Worm (Caenorhabditis elegans) whole organism, young adult: Measurements from ENCODE around the gene str-162.
"Not testable (repeated sequence)": the region's sequence is repeated elsewhere in the genome, so short reads cannot be mapped to it uniquely, and the experiment has no call there.

Experiments
- B0261.1 ChIP-seq: sonication (generic microtip); optimal IDR thresholded peaks from 2 replicates; lab custom pipeline; 2016; ENCODE audit warnings: mild to moderate bottlenecking, missing genetic modification characterization, moderate library complexity, missing compliant biosample characterization
- B0336.3 ChIP-seq: fragments of 200-800 bp; sonication (Bioruptor generic); IDR thresholded peaks from 2 replicates; pipeline ENCODE4 v1.3.6; 2022; ENCODE audit warnings: missing genetic modification characterization, missing compliant biosample characterization
- F22D6.2 ChIP-seq: sonication (generic microtip); optimal IDR thresholded peaks from 2 replicates; lab custom pipeline; 2016; ENCODE audit warnings: mild to moderate bottlenecking, missing genetic modification characterization, missing compliant biosample characterization
- F37B4.10 ChIP-seq: fragments of 200-800 bp; sonication (Bioruptor generic); IDR thresholded peaks from 2 replicates; pipeline ENCODE4 v1.3.6; 2022; ENCODE audit warnings: missing genetic modification characterization, missing compliant biosample characterization
- F57C9.4 ChIP-seq: sonication (generic microtip); optimal IDR thresholded peaks from 2 replicates; lab custom pipeline; 2017; ENCODE audit warnings: mild to moderate bottlenecking, missing genetic modification characterization, missing compliant biosample characterization
- K12H6.12 ChIP-seq: fragments of 200-800 bp; sonication (Bioruptor generic); optimal IDR thresholded peaks from 2 replicates; lab custom pipeline; 2018; ENCODE audit warnings: mild to moderate bottlenecking, missing genetic modification characterization, missing compliant biosample characterization
- T07F8.4 ChIP-seq: sonication (generic microtip); optimal IDR thresholded peaks from 2 replicates; lab custom pipeline; 2016; ENCODE audit warnings: mild to moderate bottlenecking, missing genetic modification characterization, moderate library complexity, missing compliant biosample characterization
- Y53F4B.3 ChIP-seq: fragments of 200-800 bp; sonication (Bioruptor generic); IDR thresholded peaks from 2 replicates; pipeline ENCODE4 v1.3.6; 2022; ENCODE audit warnings: missing genetic modification reagents, missing genetic modification characterization, missing compliant biosample characterization
- Y53G8AR.9 ChIP-seq: fragments of 200-800 bp; sonication (Bioruptor generic); conservative IDR thresholded peaks from 2 replicates; pipeline ENCODE4 v1.3.6; 2022; ENCODE audit warnings: missing genetic modification reagents, missing genetic modification characterization, missing compliant biosample characterization
- aptf-3 ChIP-seq: fragments of 200-800 bp; sonication (Bioruptor generic); IDR thresholded peaks from 2 replicates; pipeline ENCODE4 v1.3.6; 2022; ENCODE audit warnings: missing genetic modification characterization, missing compliant biosample characterization
- attf-3 ChIP-seq: fragments of 200-800 bp; sonication (Bioruptor generic); conservative IDR thresholded peaks from 2 replicates; pipeline ENCODE4 v1.3.6; 2022; ENCODE audit warnings: missing genetic modification reagents, missing genetic modification characterization, missing compliant biosample characterization
- attf-5 ChIP-seq: fragments of 200-800 bp; sonication (Bioruptor generic); optimal IDR thresholded peaks from 2 replicates; lab custom pipeline; 2018; ENCODE audit warnings: mild to moderate bottlenecking, missing genetic modification characterization, missing compliant biosample characterization
- bed-1 ChIP-seq: fragments of 200-800 bp; sonication (Bioruptor generic); IDR thresholded peaks from 2 replicates; pipeline ENCODE4 v1.3.6; 2022; ENCODE audit warnings: missing genetic modification reagents, missing genetic modification characterization, missing compliant biosample characterization
- ceh-100 ChIP-seq: fragments of 200-800 bp; sonication (Bioruptor generic); IDR thresholded peaks from 2 replicates; pipeline ENCODE4 v1.3.6; 2022; ENCODE audit warnings: missing genetic modification reagents, missing genetic modification characterization, missing compliant biosample characterization
- ceh-27 ChIP-seq: fragments of 200-800 bp; sonication (Bioruptor generic); optimal IDR thresholded peaks from 2 replicates; lab custom pipeline; 2018; ENCODE audit warnings: mild to moderate bottlenecking, missing genetic modification characterization, moderate library complexity, missing compliant biosample characterization
- ceh-40 ChIP-seq: fragments of 200-800 bp; sonication (Bioruptor generic); IDR thresholded peaks from 2 replicates; pipeline ENCODE4 v1.3.6; 2022; ENCODE audit warnings: missing genetic modification characterization, missing compliant biosample characterization
- die-1 ChIP-seq: sonication (generic microtip); optimal IDR thresholded peaks from 2 replicates; lab custom pipeline; 2016; ENCODE audit warnings: missing genotype, mild to moderate bottlenecking, missing genetic modification characterization, missing compliant biosample characterization
- hmg-1.2 ChIP-seq: fragments of 200-800 bp; sonication (Bioruptor generic); IDR thresholded peaks from 2 replicates; pipeline ENCODE4 v1.3.6; 2022; ENCODE audit warnings: missing genetic modification reagents, missing genetic modification characterization, missing compliant biosample characterization
- hmg-20 ChIP-seq: fragments of 200-800 bp; sonication (Bioruptor generic); IDR thresholded peaks from 2 replicates; pipeline ENCODE4 v1.3.6; 2022; ENCODE audit warnings: missing genetic modification reagents, missing genetic modification characterization, missing compliant biosample characterization
- let-526 ChIP-seq: fragments of 200-800 bp; sonication (Bioruptor generic); IDR thresholded peaks from 2 replicates; pipeline ENCODE4 v1.3.6; 2022; ENCODE audit warnings: missing genetic modification reagents, missing genetic modification characterization, missing compliant biosample characterization
- lin-26 ChIP-seq: fragments of 200-800 bp; sonication (Bioruptor generic); IDR thresholded peaks from 2 replicates; pipeline ENCODE4 v1.3.6; 2022; ENCODE audit warnings: missing genetic modification reagents, missing genetic modification characterization, missing compliant biosample characterization
- lin-35 ChIP-seq, 3 experiments: fragments of 150-350 bp in 2 of 3; sonication (generic microtip) in 1 of 3; optimal IDR thresholded peaks; 2 replicates each; lab custom pipeline; 2014 to 2018; ENCODE audit warnings: missing biosample characterization in 3 of 3, missing genetic modification characterization in 3 of 3, missing genetic modification reagents in 3 of 3
- madf-6 ChIP-seq: fragments of 200-800 bp; sonication (Bioruptor generic); IDR thresholded peaks from 2 replicates; pipeline ENCODE4 v1.3.6; 2022; ENCODE audit warnings: missing genetic modification reagents, missing genetic modification characterization, missing compliant biosample characterization
- madf-8 ChIP-seq: fragments of 200-800 bp; sonication (Bioruptor generic); conservative IDR thresholded peaks from 2 replicates; pipeline ENCODE4 v1.3.6; 2022; ENCODE audit warnings: missing genetic modification reagents, missing genetic modification characterization, missing compliant biosample characterization
- nfya-1 ChIP-seq: sonication (generic microtip); optimal IDR thresholded peaks from 2 replicates; lab custom pipeline; 2017; ENCODE audit warnings: antibody characterized with exemption, missing compliant biosample characterization, missing genetic modification characterization, borderline replicate concordance; ENCODE audit not compliant: insufficient read depth
- nhr-27 ChIP-seq: fragments of 200-800 bp; sonication (Bioruptor generic); optimal IDR thresholded peaks from 2 replicates; lab custom pipeline; 2018; ENCODE audit warnings: mild to moderate bottlenecking, missing genetic modification characterization, moderate library complexity, missing compliant biosample characterization
- pbrm-1 ChIP-seq: fragments of 200-800 bp; sonication (Bioruptor generic); IDR thresholded peaks from 2 replicates; pipeline ENCODE4 v1.3.6; 2022; ENCODE audit warnings: missing genetic modification reagents, missing genetic modification characterization, missing compliant biosample characterization
- rcor-1 ChIP-seq: fragments of 200-800 bp; sonication (Bioruptor generic); IDR thresholded peaks from 2 replicates; pipeline ENCODE4 v1.3.6; 2022; ENCODE audit warnings: missing genetic modification reagents, missing genetic modification characterization, missing compliant biosample characterization
- rec-8 ChIP-seq, 2 experiments: sonication (generic microtip); optimal IDR thresholded peaks; 2 replicates each; lab custom pipeline; 2016; ENCODE audit warnings: mild to moderate bottlenecking in 2 of 2, missing genetic modification characterization in 2 of 2, missing genetic modification reagents in 2 of 2, missing genotype in 2 of 2, missing biosample characterization in 1 of 2, missing compliant biosample characterization in 1 of 2, moderate library complexity in 1 of 2
- rpc-1 ChIP-seq, 2 experiments: fragments of 150-350 bp in 1 of 2; sonication (generic microtip) in 1 of 2; optimal IDR thresholded peaks; 2 replicates each; lab custom pipeline; 2014 to 2018; ENCODE audit warnings: missing biosample characterization in 1 of 2, missing genetic modification characterization in 1 of 2, missing genetic modification reagents in 1 of 2, missing genotype in 1 of 2
- snpc-4 ChIP-seq, 5 experiments: fragments of 150-350 bp in 1 of 5; sonication (generic microtip) in 4 of 5; optimal IDR thresholded peaks; 2 replicates each; lab custom pipeline; 2014 to 2018; ENCODE audit warnings: missing genetic modification characterization in 5 of 5, missing biosample characterization in 3 of 5, antibody characterized with exemption in 2 of 5, mild to moderate bottlenecking in 2 of 5, missing compliant biosample characterization in 2 of 5, missing genotype in 2 of 5, moderate library complexity in 2 of 5, missing genetic modification reagents in 1 of 5
- tbp1 ChIP-seq: fragments of 200-800 bp; sonication (Bioruptor generic); optimal IDR thresholded peaks from 2 replicates; lab custom pipeline; 2018; ENCODE audit warnings: mild to moderate bottlenecking, missing genetic modification characterization, missing compliant biosample characterization
- xnd-1 ChIP-seq: sonication (generic microtip); optimal IDR thresholded peaks from 2 replicates; lab custom pipeline; 2016; ENCODE audit warnings: missing genotype, missing genetic modification reagents, missing genetic modification characterization, missing compliant biosample characterization

str-162 gene

ce11 chrIV:4992089-4992488 lies at the start of gene str-162:
str-162 (plus strand) TSS chrIV:4992389.
- TF ChIP-seq die-1 (tag; lab: Kevin White, UChicago) (no peak), madf-6 (GFP tag; lab: Robert Waterston, UW) (no peak), pbrm-1 (GFP tag; lab: Robert Waterston, UW) (no peak), aptf-3 (GFP tag; lab: Robert Waterston, UW) (no peak), ceh-40 (no peak), B0336.3 (GFP tag; lab: Robert Waterston, UW) (no peak), rec-8 (tag; optimal IDR thresholded peaks at IDR 0.05; lab: Kevin White, UChicago) (no peak), tbp1 (GFP tag; lab: Kevin White, UChicago) (no peak), attf-5 (GFP tag; lab: Kevin White, UChicago) (no peak), nfya-1 (tag; lab: Kevin White, UChicago) (no peak), F22D6.2 (tag; lab: Kevin White, UChicago) (no peak), let-526 (GFP tag; lab: Robert Waterston, UW) (no peak)

DNA sequence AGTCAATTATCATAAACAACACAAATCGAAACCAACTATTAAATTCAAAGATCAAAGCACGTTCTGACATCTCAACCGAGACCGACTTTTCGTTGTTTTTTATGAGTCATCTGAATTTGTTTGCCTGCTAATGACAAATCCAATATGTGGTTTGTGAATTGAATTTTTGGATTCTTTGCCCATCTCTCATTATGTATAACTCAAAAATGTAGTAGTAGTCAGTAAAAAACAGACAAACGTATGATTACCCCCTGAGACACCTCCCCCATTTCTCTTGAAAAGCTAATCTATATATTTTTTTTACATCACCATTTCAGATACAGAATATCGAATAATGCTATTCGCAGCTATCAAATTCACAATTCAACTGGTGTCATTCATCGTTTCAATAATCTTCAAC lies 46.4 kb upstream of the str-162 start, which contains the start of gene str-169:
Gene str-169, plus strand, starts transcription at position 301 of the 400 bp plus-strand sequence.
- TF ChIP-seq attf-3 (no peak), ceh-100 (GFP tag; lab: Robert Waterston, UW) (no peak), lin-35 (GFP tag; optimal IDR thresholded peaks at IDR 0.05; lab: Kevin White, UChicago) (no peak), nhr-27 (tag; lab: Kevin White, UChicago) (no peak), hmg-1.2 (GFP tag; lab: Robert Waterston, UW) (no peak), K12H6.12 (tag; lab: Kevin White, UChicago) (no peak), F57C9.4 (no peak), lin-26 (GFP tag; lab: Robert Waterston, UW) (no peak)

ce11 chrIV:4949729-4950128 lies 42.5 kb upstream of the str-162 start:
- TF ChIP-seq madf-8 (GFP tag; lab: Robert Waterston, UW), result 0 out of 2 replicates have a peak, but pooled peaks have one; percentile 18
- TF ChIP-seq let-526 (GFP tag; lab: Robert Waterston, UW), result 0 out of 2 replicates have a peak, but pooled peaks have one; percentile 44
- peak; percentile 44 for TF ChIP-seq rpc-1 (optimal IDR thresholded peaks at IDR 0.05; lab: Kevin White, UChicago)
- TF ChIP-seq rpc-1 (tag; optimal IDR thresholded peaks at IDR 0.05; lab: Kevin White, UChicago), result peak; percentile 64
- 0 out of 2 replicates have a peak, but pooled peaks have one; percentile 50 for TF ChIP-seq Y53G8AR.9 (GFP tag; lab: Robert Waterston, UW)
- peak; percentile 69 for TF ChIP-seq B0261.1 (tag; lab: Kevin White, UChicago)
- TF ChIP-seq rcor-1 (GFP tag; lab: Robert Waterston, UW), result peak; percentile 24; the same call in 1 of the 2 replicates
- TF ChIP-seq T07F8.4 (tag; lab: Kevin White, UChicago), result peak; percentile 16
- peak; percentile 58 for TF ChIP-seq ceh-100 (GFP tag; lab: Robert Waterston, UW)
- not testable (repeated sequence) for TF ChIP-seq snpc-4 (GFP tag; optimal IDR thresholded peaks at IDR 0.05; lab: Kevin White, UChicago)
- TF ChIP-seq snpc-4 (tag; optimal IDR thresholded peaks at IDR 0.05; lab: Kevin White, UChicago), result peak in 1 of 4 experiments; percentile 83
- peak; percentile 76; the same call in 1 of the 2 replicates for TF ChIP-seq bed-1 (GFP tag; lab: Robert Waterston, UW)
- TF ChIP-seq tbp1 (GFP tag; lab: Kevin White, UChicago), result peak; percentile 89

ce11 chrIV:4953887-4954286 lies 38.3 kb upstream of the str-162 start, which contains the start of gene str-163:
str-163 (plus strand) TSS chrIV:4954187.
- TF ChIP-seq F37B4.10 (GFP tag; lab: Robert Waterston, UW), result no peak
- no peak for TF ChIP-seq hmg-20 (GFP tag; lab: Robert Waterston, UW)
- TF ChIP-seq Y53F4B.3, result no peak
- no peak for TF ChIP-seq ceh-27 (GFP tag; lab: Kevin White, UChicago)
- no peak for TF ChIP-seq xnd-1 (tag; lab: Kevin White, UChicago)
- TF ChIP-seq Y53G8AR.9 (GFP tag; lab: Robert Waterston, UW), result no peak
- TF ChIP-seq nhr-27 (tag; lab: Kevin White, UChicago), result no peak
- TF ChIP-seq ceh-100 (GFP tag; lab: Robert Waterston, UW), result no peak
- TF ChIP-seq, all 124 proteins: peak for 0
